Worm (Caenorhabditis elegans) whole organism, mixed stage, embryonic: Measurements from ENCODE around the gene srd-13.

ENCODE experiments used
- M03D4.4 ChIP-seq: sonication (generic microtip); optimal IDR thresholded peaks from 2 replicates; lab custom pipeline; 2017; ENCODE audit warnings: mild to moderate bottlenecking, missing genetic modification characterization, missing compliant biosample characterization
- bed-3 ChIP-seq: fragments of 200-800 bp; sonication (Bioruptor generic); optimal IDR thresholded peaks from 3 replicates; lab custom pipeline; 2018; ENCODE audit warnings: mild to moderate bottlenecking, missing genetic modification characterization, moderate library complexity, missing compliant biosample characterization
- blmp-1 ChIP-seq: fragments of 150-350 bp; optimal IDR thresholded peaks from 2 replicates; lab custom pipeline; 2014; ENCODE audit warnings: missing biosample characterization, missing genetic modification characterization
- ceh-39 ChIP-seq: fragments of 150-350 bp; optimal IDR thresholded peaks from 2 replicates; lab custom pipeline; 2014; ENCODE audit warnings: missing biosample characterization, missing genetic modification characterization
- ceh-43 ChIP-seq: fragments of 200-800 bp; sonication (Bioruptor generic); optimal IDR thresholded peaks from 2 replicates; lab custom pipeline; 2018; ENCODE audit warnings: mild to moderate bottlenecking, missing genetic modification characterization, moderate library complexity, missing compliant biosample characterization
- cnd-1 ChIP-seq: fragments of 200-800 bp; sonication (Bioruptor generic); optimal IDR thresholded peaks from 2 replicates; lab custom pipeline; 2018; ENCODE audit warnings: mild to moderate bottlenecking, missing genetic modification characterization, missing compliant biosample characterization
- drap-1 ChIP-seq: fragments of 200-800 bp; sonication (Bioruptor generic); optimal IDR thresholded peaks from 3 replicates; lab custom pipeline; 2018; ENCODE audit warnings: mild to moderate bottlenecking, missing genetic modification characterization, missing compliant biosample characterization
- elt-1 ChIP-seq: sonication (generic microtip); optimal IDR thresholded peaks from 2 replicates; lab custom pipeline; 2017; ENCODE audit warnings: missing genetic modification characterization, mild to moderate bottlenecking, missing compliant biosample characterization, antibody characterized with exemption, moderate library complexity, borderline replicate concordance; ENCODE audit not compliant: insufficient read depth
- elt-3 ChIP-seq: fragments of 150-350 bp; optimal IDR thresholded peaks from 2 replicates; lab custom pipeline; 2014; ENCODE audit warnings: missing biosample characterization, missing genetic modification characterization
- flh-1 ChIP-seq: fragments of 200-800 bp; sonication (Bioruptor generic); optimal IDR thresholded peaks from 2 replicates; lab custom pipeline; 2018; ENCODE audit warnings: mild to moderate bottlenecking, missing genetic modification characterization, moderate library complexity, missing compliant biosample characterization
- hlh-1 ChIP-seq: fragments of 150-350 bp; optimal IDR thresholded peaks from 2 replicates; lab custom pipeline; 2014; ENCODE audit warnings: missing biosample characterization, missing genetic modification reagents, missing genetic modification characterization
- lin-13 ChIP-seq: fragments of 150-350 bp; optimal IDR thresholded peaks from 2 replicates; lab custom pipeline; 2014; ENCODE audit warnings: missing biosample characterization, missing genetic modification characterization
- lin-32 ChIP-seq: fragments of 200-800 bp; sonication (Bioruptor generic); optimal IDR thresholded peaks from 2 replicates; lab custom pipeline; 2018; ENCODE audit warnings: mild to moderate bottlenecking, missing genetic modification characterization, missing compliant biosample characterization
- lsy-2 ChIP-seq: fragments of 150-350 bp; optimal IDR thresholded peaks from 2 replicates; lab custom pipeline; 2014; ENCODE audit warnings: missing biosample characterization, missing genetic modification characterization
- mab-5 ChIP-seq: fragments of 150-350 bp; optimal IDR thresholded peaks from 2 replicates; lab custom pipeline; 2014; ENCODE audit warnings: missing biosample characterization, missing genetic modification characterization
- mep-1 ChIP-seq: fragments of 150-350 bp; optimal IDR thresholded peaks from 2 replicates; lab custom pipeline; 2017; ENCODE audit warnings: missing biosample characterization, missing genetic modification reagents, missing genetic modification characterization, inconsistent platforms
- nhr-12 ChIP-seq: fragments of 150-350 bp; optimal IDR thresholded peaks from 2 replicates; lab custom pipeline; 2014; ENCODE audit warnings: missing biosample characterization, missing genetic modification characterization
- nhr-2 ChIP-seq: fragments of 150-350 bp; optimal IDR thresholded peaks from 2 replicates; lab custom pipeline; 2014; ENCODE audit warnings: missing biosample characterization, missing genetic modification characterization
- nhr-237 ChIP-seq: fragments of 150-350 bp; optimal IDR thresholded peaks from 2 replicates; lab custom pipeline; 2014; ENCODE audit warnings: missing biosample characterization, missing genetic modification characterization
- nhr-28 ChIP-seq: fragments of 150-350 bp; optimal IDR thresholded peaks from 2 replicates; lab custom pipeline; 2014; ENCODE audit warnings: missing biosample characterization, missing genetic modification characterization
- nhr-76 ChIP-seq: sonication (generic microtip); optimal IDR thresholded peaks from 2 replicates; lab custom pipeline; 2017; ENCODE audit warnings: missing biosample characterization, missing genetic modification characterization
- pha-4 ChIP-seq: fragments of 150-350 bp; optimal IDR thresholded peaks from 2 replicates; lab custom pipeline; 2018; ENCODE audit warnings: missing biosample characterization, missing genetic modification reagents, missing genetic modification characterization
- sem-2 ChIP-seq: fragments of 200-800 bp; sonication (Bioruptor generic); optimal IDR thresholded peaks from 2 replicates; lab custom pipeline; 2018; ENCODE audit warnings: mild to moderate bottlenecking, missing genetic modification characterization, missing compliant biosample characterization
- snpc-4 ChIP-seq: fragments of 150-350 bp; optimal IDR thresholded peaks from 2 replicates; lab custom pipeline; 2014; ENCODE audit warnings: missing biosample characterization, missing genetic modification characterization
- sptf-1 ChIP-seq: sonication (generic microtip); optimal IDR thresholded peaks from 2 replicates; lab custom pipeline; 2017; ENCODE audit warnings: mild to moderate bottlenecking, missing genetic modification characterization, moderate library complexity, missing compliant biosample characterization
- tbx-8 ChIP-seq: fragments of 200-800 bp; sonication (Bioruptor generic); optimal IDR thresholded peaks from 2 replicates; lab custom pipeline; 2018; ENCODE audit warnings: mild to moderate bottlenecking, missing genetic modification characterization, moderate library complexity, missing compliant biosample characterization
- unc-120 ChIP-seq: sonication (generic microtip); optimal IDR thresholded peaks from 2 replicates; lab custom pipeline; 2017; ENCODE audit warnings: missing genetic modification characterization, missing compliant biosample characterization; ENCODE audit not compliant: poor library complexity, severe bottlenecking
- unc-39 ChIP-seq: fragments of 150-350 bp; optimal IDR thresholded peaks from 2 replicates; lab custom pipeline; 2014; ENCODE audit warnings: missing biosample characterization, missing genetic modification characterization
- unc-62 ChIP-seq: fragments of 150-350 bp; optimal IDR thresholded peaks from 2 replicates; lab custom pipeline; 2014; ENCODE audit warnings: missing biosample characterization, missing genetic modification reagents, missing genetic modification characterization
- zip-8 ChIP-seq: fragments of 150-350 bp; optimal IDR thresholded peaks from 2 replicates; lab custom pipeline; 2014; ENCODE audit warnings: missing biosample characterization, missing genetic modification characterization
- ztf-11 ChIP-seq: fragments of 150-350 bp; optimal IDR thresholded peaks from 2 replicates; lab custom pipeline; 2014; ENCODE audit warnings: missing biosample characterization, missing genetic modification characterization

The srd-13 gene

ce11 chrIV:5655966-5656389, 20.5 kb upstream of the srd-13 start:
- peak; percentile 86 for TF ChIP-seq nhr-237
- TF ChIP-seq zip-8 (tag; lab: Kevin White, UChicago), result no peak
- TF ChIP-seq elt-3 (tag; lab: Kevin White, UChicago), result peak; percentile 16
- no peak for TF ChIP-seq drap-1 (GFP tag; lab: Kevin White, UChicago)
- TF ChIP-seq unc-62 (GFP tag; lab: Kevin White, UChicago), result peak; percentile 47
- no peak for TF ChIP-seq flh-1 (GFP tag; lab: Kevin White, UChicago)
- TF ChIP-seq bed-3 (GFP tag; lab: Kevin White, UChicago), result no peak
- no peak for TF ChIP-seq tbx-8
- no peak for TF ChIP-seq ztf-11 (tag; lab: Kevin White, UChicago)
- peak; percentile 67 for TF ChIP-seq nhr-28 (tag; lab: Kevin White, UChicago)
- TF ChIP-seq nhr-2 (tag; lab: Kevin White, UChicago), result no peak
- TF ChIP-seq cnd-1 (tag; lab: Kevin White, UChicago), result no peak

- no peak for TF ChIP-seq ztf-11 (tag; lab: Kevin White, UChicago)
- no peak for TF ChIP-seq hlh-1 (tag; lab: Kevin White, UChicago)
- TF ChIP-seq pha-4 (tag; lab: Kevin White, UChicago), result no peak
- no peak for TF ChIP-seq zip-8 (tag; lab: Kevin White, UChicago)
- TF ChIP-seq nhr-12 (tag; lab: Kevin White, UChicago), result no peak
- TF ChIP-seq cnd-1 (tag; lab: Kevin White, UChicago), result no peak
- TF ChIP-seq unc-62 (GFP tag; lab: Kevin White, UChicago), result no peak
- TF ChIP-seq nhr-2 (tag; lab: Kevin White, UChicago), result no peak
- TF ChIP-seq flh-1 (GFP tag; lab: Kevin White, UChicago), result no peak
- TF ChIP-seq bed-3 (GFP tag; lab: Kevin White, UChicago), result no peak
- TF ChIP-seq elt-1, result no peak
- TF ChIP-seq lsy-2 (tag; lab: Kevin White, UChicago), result no peak
- no peak for TF ChIP-seq snpc-4 (tag; lab: Kevin White, UChicago)
- no peak for TF ChIP-seq M03D4.4 (tag; lab: Kevin White, UChicago)
- no peak for TF ChIP-seq mep-1
Observed at ce11 chrIV:5654693-5655092, 19.2 kb upstream of the srd-13 start.

DNA sequence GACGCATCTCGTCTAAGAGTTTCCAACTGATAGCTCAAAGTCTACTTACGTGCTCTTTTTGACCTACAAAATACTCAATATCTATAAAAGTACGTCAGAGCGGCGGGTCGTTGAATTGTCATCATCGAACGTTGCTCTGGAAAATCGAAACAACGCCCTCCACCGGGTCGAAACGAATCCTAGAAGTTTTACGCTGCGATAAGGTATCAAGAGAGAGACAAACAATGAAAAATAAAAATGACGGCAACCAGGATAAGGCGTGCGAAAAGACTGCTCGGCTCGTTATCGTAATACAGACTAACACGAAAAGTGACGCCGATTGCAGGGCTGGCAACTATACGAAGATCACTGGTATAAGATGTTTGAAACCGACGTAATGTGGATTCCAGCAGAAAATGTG, 18.8 kb upstream of the srd-13 start:
- TF ChIP-seq drap-1 (GFP tag; lab: Kevin White, UChicago), result no peak
- no peak for TF ChIP-seq nhr-237
- TF ChIP-seq M03D4.4 (tag; lab: Kevin White, UChicago), result no peak
- no peak for TF ChIP-seq zip-8 (tag; lab: Kevin White, UChicago)
- TF ChIP-seq elt-3 (tag; lab: Kevin White, UChicago), result no peak
- no peak for TF ChIP-seq ceh-39 (tag; lab: Kevin White, UChicago)
- TF ChIP-seq sptf-1 (tag; lab: Kevin White, UChicago), result no peak
- no peak for TF ChIP-seq sem-2 (GFP tag; lab: Kevin White, UChicago)
- TF ChIP-seq lin-32 (GFP tag; lab: Kevin White, UChicago), result no peak
- TF ChIP-seq nhr-2 (tag; lab: Kevin White, UChicago), result no peak
- TF ChIP-seq nhr-12 (tag; lab: Kevin White, UChicago), result no peak
- TF ChIP-seq mab-5, result no peak
- no peak for TF ChIP-seq nhr-76 (tag; lab: Kevin White, UChicago)
- no peak for TF ChIP-seq unc-62 (GFP tag; lab: Kevin White, UChicago)
- TF ChIP-seq unc-39 (tag; lab: Kevin White, UChicago), result no peak
- no peak for TF ChIP-seq lin-13 (tag; lab: Kevin White, UChicago)
- no peak for TF ChIP-seq bed-3 (GFP tag; lab: Kevin White, UChicago)

- no peak for TF ChIP-seq M03D4.4 (tag; lab: Kevin White, UChicago)
- no peak for TF ChIP-seq ztf-11 (tag; lab: Kevin White, UChicago)
- TF ChIP-seq hlh-1 (tag; lab: Kevin White, UChicago), result no peak
- TF ChIP-seq mab-5, result no peak
- no peak for TF ChIP-seq nhr-76 (tag; lab: Kevin White, UChicago)
- no peak for TF ChIP-seq drap-1 (GFP tag; lab: Kevin White, UChicago)
- TF ChIP-seq nhr-28 (tag; lab: Kevin White, UChicago), result no peak
- TF ChIP-seq blmp-1 (tag; lab: Kevin White, UChicago), result no peak
- TF ChIP-seq tbx-8, result no peak
- no peak for TF ChIP-seq nhr-237
- TF ChIP-seq bed-3 (GFP tag; lab: Kevin White, UChicago), result no peak
- no peak for TF ChIP-seq flh-1 (GFP tag; lab: Kevin White, UChicago)
- TF ChIP-seq cnd-1 (tag; lab: Kevin White, UChicago), result no peak
- TF ChIP-seq ceh-43 (GFP tag; lab: Kevin White, UChicago), result no peak
- TF ChIP-seq unc-120 (tag; lab: Kevin White, UChicago), result no peak
- TF ChIP-seq, all 35 proteins: peak for 0
Observed at ce11 chrIV:5653649-5654048, 18.2 kb upstream of the srd-13 start, which contains the start of gene clec-178. TSS of gene clec-178 (plus strand) at chrIV:5653949.
